5 fruit fly cellular contexts compared by ENCODE assay signal in genomic region chr3L:8446050-8446781, dm6.
TF ChIP-seq lines count a peak whose summit lies in the region.

No protein-coding gene starts in this region.

- no peak for TF ChIP-seq CTCF in whole organism, embryonic (GFP tag; optimal IDR thresholded peaks at IDR 0.05; lab: Kevin White, UChicago)

TF ChIP-seq in whole organism, adult, 20 proteins besides CTCF, POLR2A, EP300 and RAD21:
- TF ChIP-seq tj (GFP tag; optimal IDR thresholded peaks at IDR 0.05; lab: Kevin White, UChicago), result peak; percentile 98
- no peak for TF ChIP-seq toe (GFP tag; optimal IDR thresholded peaks at IDR 0.05; lab: Kevin White, UChicago)

TF ChIP-seq in whole organism, embryonic, 481 proteins besides CTCF, POLR2A, EP300 and RAD21 (continues in another document):
- TF ChIP-seq ap (GFP tag; IDR thresholded peaks at IDR 0.05; lab: Robert Waterston, UW), result no peak
- TF ChIP-seq Dbx (GFP tag; IDR thresholded peaks at IDR 0.05; lab: Robert Waterston, UW), result peak; percentile 44; the same call in 1 of the 3 replicates
- TF ChIP-seq disco-r (GFP tag; optimal IDR thresholded peaks at IDR 0.05; lab: Kevin White, UChicago), result no peak
- TF ChIP-seq CG4617 (GFP tag; optimal IDR thresholded peaks at IDR 0.05; lab: Kevin White, UChicago; ENCODE audit: borderline replicate concordance), result peak; percentile 10
- TF ChIP-seq CG6654 (GFP tag; optimal IDR thresholded peaks at IDR 0.05; lab: Kevin White, UChicago), result no peak
- no peak for TF ChIP-seq wek (GFP tag; optimal IDR thresholded peaks at IDR 0.05; lab: Kevin White, UChicago)
- TF ChIP-seq Hmx (GFP tag; optimal IDR thresholded peaks at IDR 0.05; lab: Kevin White, UChicago), result peak; percentile 17
- TF ChIP-seq Nf-YC (tag; optimal IDR thresholded peaks at IDR 0.05; lab: Kevin White, UChicago), result peak; percentile 51
- TF ChIP-seq CG11723 (GFP tag; optimal IDR thresholded peaks at IDR 0.05; lab: Kevin White, UChicago), result no peak
- TF ChIP-seq CG7839 (tag; optimal IDR thresholded peaks at IDR 0.05; lab: Kevin White, UChicago), result peak; percentile 71
- TF ChIP-seq CG18262 (tag; optimal IDR thresholded peaks at IDR 0.05; lab: Kevin White, UChicago), result peak; percentile 5
- peak; percentile 61 for TF ChIP-seq dmrt99B (tag; optimal IDR thresholded peaks at IDR 0.05; lab: Kevin White, UChicago)
- peak; percentile 69 for TF ChIP-seq Fer3 (tag; optimal IDR thresholded peaks at IDR 0.05; lab: Kevin White, UChicago)
- TF ChIP-seq CG10209 (GFP tag; optimal IDR thresholded peaks at IDR 0.05; lab: Kevin White, UChicago), result peak; percentile 19
- peak; percentile 62 for TF ChIP-seq CG17385 (GFP tag; optimal IDR thresholded peaks at IDR 0.05; lab: Kevin White, UChicago)
- peak; percentile 32; the same call in 1 of the 2 replicates for TF ChIP-seq CG31224 (GFP tag; IDR thresholded peaks at IDR 0.05; lab: Robert Waterston, UW)
- peak; percentile 22 for TF ChIP-seq CG9609 (GFP tag; optimal IDR thresholded peaks at IDR 0.05; lab: Kevin White, UChicago)
- peak; percentile 47 to 85 for TF ChIP-seq Pdp1 (GFP tag; optimal IDR thresholded peaks at IDR 0.05; lab: Kevin White, UChicago)
- TF ChIP-seq Hmr (GFP tag; optimal IDR thresholded peaks at IDR 0.05; lab: Kevin White, UChicago), result peak; percentile 57
- TF ChIP-seq CG17361 (GFP tag; IDR thresholded peaks at IDR 0.05; lab: Robert Waterston, UW), result peak; percentile 39; the same call in 1 of the 3 replicates
- peak; percentile 65 for TF ChIP-seq NFAT (GFP tag; IDR thresholded peaks at IDR 0.05; lab: Robert Waterston, UW)

TF ChIP-seq in whole organism, prepupa, 60 proteins besides CTCF, POLR2A, EP300 and RAD21:
- TF ChIP-seq Smox (GFP tag; optimal IDR thresholded peaks at IDR 0.05; lab: Kevin White, UChicago) (no peak), fkh (GFP tag; optimal IDR thresholded peaks at IDR 0.05; lab: Kevin White, UChicago) (peak; percentile 23)

TF ChIP-seq in whole organism, pupa, 21 proteins besides CTCF, POLR2A, EP300 and RAD21:
- no peak for TF ChIP-seq EcR (GFP tag; optimal IDR thresholded peaks at IDR 0.05; lab: Kevin White, UChicago)
- TF ChIP-seq CG32121 (GFP tag; IDR thresholded peaks at IDR 0.05; lab: Robert Waterston, UW), result 0 out of 2 replicates have a peak, but pooled peaks have one; percentile 33
- TF ChIP-seq gl (tag; optimal IDR thresholded peaks at IDR 0.05; lab: Kevin White, UChicago), result no peak
- TF ChIP-seq D1 (tag; optimal IDR thresholded peaks at IDR 0.05; lab: Kevin White, UChicago), result no peak
- TF ChIP-seq CG4496 (GFP tag; IDR thresholded peaks at IDR 0.05; lab: Robert Waterston, UW), result no peak
- no peak for TF ChIP-seq CG15710 (tag; optimal IDR thresholded peaks at IDR 0.05; lab: Kevin White, UChicago)
- TF ChIP-seq Pif1A (GFP tag; optimal IDR thresholded peaks at IDR 0.05; lab: Kevin White, UChicago), result no peak
- TF ChIP-seq CG8301 (tag; optimal IDR thresholded peaks at IDR 0.05; lab: Kevin White, UChicago), result no peak
- TF ChIP-seq CG10348 (GFP tag; IDR thresholded peaks at IDR 0.05; lab: Robert Waterston, UW), result no peak

TF ChIP-seq in whole organism, wandering third instar larva, 38 proteins besides CTCF, POLR2A, EP300 and RAD21:
- TF ChIP-seq rgr (GFP tag; optimal IDR thresholded peaks at IDR 0.05; lab: Kevin White, UChicago) (peak; percentile 47), br (GFP tag; optimal IDR thresholded peaks at IDR 0.05; lab: Kevin White, UChicago) (peak; percentile 34), ey (GFP tag; optimal IDR thresholded peaks at IDR 0.05; lab: Kevin White, UChicago) (peak; percentile 32), foxo (GFP tag; optimal IDR thresholded peaks at IDR 0.05; lab: Kevin White, UChicago) (peak in 1 of 2 experiments; percentile 55), HLH106 (tag; optimal IDR thresholded peaks at IDR 0.05; lab: Kevin White, UChicago) (peak; percentile 16), fru (GFP tag; optimal IDR thresholded peaks at IDR 0.05; lab: Kevin White, UChicago) (peak; percentile 26), tai (GFP tag; optimal IDR thresholded peaks at IDR 0.05; lab: Kevin White, UChicago) (no peak), h (GFP tag; optimal IDR thresholded peaks at IDR 0.05; lab: Kevin White, UChicago) (peak; percentile 34), CG32264 (GFP tag; optimal IDR thresholded peaks at IDR 0.05; lab: Kevin White, UChicago) (no peak), psq (GFP tag; optimal IDR thresholded peaks at IDR 0.05; lab: Kevin White, UChicago) (peak; percentile 3)
TF ChIP-seq in whole organism, wandering third instar larva: peak in this region for 8.
